Fruit fly (Drosophila melanogaster) whole organism, embryonic: Measurements from ENCODE around the gene Desat1.

Source experiments
- Ada2b ChIP-seq: fragments of 200-800 bp; sonication (Bioruptor generic); IDR thresholded peaks from 2 replicates; pipeline ENCODE4 v1.3.6; 2022; ENCODE audit warnings: missing biosample characterization, missing genetic modification characterization
- Awh ChIP-seq: fragments of 200-800 bp; sonication (Bioruptor generic); IDR thresholded peaks from 2 replicates; pipeline ENCODE4, ENCODE4 v1.3.6; 2022; ENCODE audit warnings: missing biosample characterization, missing genetic modification characterization
- BtbVII ChIP-seq: fragments of 200-800 bp; sonication (Bioruptor generic); optimal IDR thresholded peaks from 3 replicates; lab custom pipeline; 2017; ENCODE audit warnings: missing biosample characterization, mild to moderate bottlenecking, missing genetic modification characterization
- Bteb2 ChIP-seq: fragments of 200-800 bp; sonication (Bioruptor generic); optimal IDR thresholded peaks from 2 replicates; lab custom pipeline; 2016; ENCODE audit warnings: missing biosample characterization, missing genetic modification characterization
- CG12391 ChIP-seq: fragments of 200-800 bp; sonication (Bioruptor generic); optimal IDR thresholded peaks from 3 replicates; lab custom pipeline; 2018; ENCODE audit warnings: missing biosample characterization, mild to moderate bottlenecking, missing genetic modification characterization, moderate library complexity
- CG13775 ChIP-seq: fragments of 200-800 bp; sonication (Bioruptor generic); optimal IDR thresholded peaks from 3 replicates; lab custom pipeline; 2017; ENCODE audit warnings: missing biosample characterization, mild to moderate bottlenecking, missing genetic modification characterization
- CG14014 ChIP-seq: fragments of 200-800 bp; sonication (Bioruptor generic); IDR thresholded peaks from 2 replicates; pipeline ENCODE4 v1.3.6; 2022; ENCODE audit warnings: missing biosample characterization, missing genetic modification characterization
- CG1602 ChIP-seq: fragments of 200-800 bp; sonication (Bioruptor generic); optimal IDR thresholded peaks from 3 replicates; lab custom pipeline; 2016; ENCODE audit warnings: missing biosample characterization, missing genetic modification characterization
- CG17186 ChIP-seq: fragments of 200-800 bp; sonication (Bioruptor generic); optimal IDR thresholded peaks from 3 replicates; lab custom pipeline; 2017; ENCODE audit warnings: missing biosample characterization, missing genetic modification reagents, missing genetic modification characterization
- CG18262 ChIP-seq: fragments of 200-800 bp; optimal IDR thresholded peaks from 3 replicates; lab custom pipeline; 2019; ENCODE audit warnings: missing biosample characterization, mild to moderate bottlenecking, missing genetic modification characterization, moderate library complexity
- CG2678 ChIP-seq: fragments of 200-800 bp; sonication (Bioruptor generic); optimal IDR thresholded peaks from 3 replicates; lab custom pipeline; 2019; ENCODE audit warnings: missing biosample characterization, mild to moderate bottlenecking, missing genetic modification characterization, moderate library complexity
- CG2889 ChIP-seq: fragments of 200-800 bp; sonication (Bioruptor generic); IDR thresholded peaks from 3 replicates; pipeline ENCODE4 v1.3.6; 2022; ENCODE audit warnings: missing biosample characterization, missing genetic modification characterization
- CG34422 ChIP-seq: fragments of 200-800 bp; sonication (Bioruptor generic); IDR thresholded peaks from 3 replicates; pipeline ENCODE4 v1.3.6; 2022; ENCODE audit warnings: missing biosample characterization, missing genetic modification characterization
- CG3726 ChIP-seq: fragments of 200-800 bp; sonication (Bioruptor generic); IDR thresholded peaks from 3 replicates; pipeline ENCODE4, ENCODE4 v1.3.6; 2022; ENCODE audit warnings: missing biosample characterization, missing genetic modification characterization
- CG3847 ChIP-seq: fragments of 200-800 bp; sonication (Bioruptor generic); IDR thresholded peaks from 2 replicates; pipeline ENCODE4 v1.3.6; 2022; ENCODE audit warnings: missing biosample characterization, missing genetic modification characterization
- CG4424 ChIP-seq: fragments of 200-800 bp; sonication (Bioruptor generic); optimal IDR thresholded peaks from 3 replicates; lab custom pipeline; 2016; ENCODE audit warnings: missing biosample characterization, missing genetic modification characterization
- CG7745 ChIP-seq: fragments of 200-800 bp; sonication (Bioruptor generic); optimal IDR thresholded peaks from 2 replicates; lab custom pipeline; 2018; ENCODE audit warnings: missing biosample characterization, mild to moderate bottlenecking, missing genetic modification characterization, moderate library complexity
- CG7786 ChIP-seq: fragments of 200-800 bp; sonication (Bioruptor generic); optimal IDR thresholded peaks from 2 replicates; lab custom pipeline; 2016; ENCODE audit warnings: missing biosample characterization, missing genetic modification characterization
- CG8478 ChIP-seq: fragments of >200 bp; optimal IDR thresholded peaks from 2 replicates; lab custom pipeline; 2018
- CG9609 ChIP-seq: fragments of 200-800 bp; sonication (Bioruptor generic); optimal IDR thresholded peaks from 3 replicates; lab custom pipeline; 2016; ENCODE audit warnings: missing biosample characterization, missing genetic modification characterization
- CG9932 ChIP-seq: fragments of 200-800 bp; sonication (Bioruptor generic); IDR thresholded peaks from 2 replicates; pipeline ENCODE4 v1.3.6; 2022; ENCODE audit warnings: missing biosample characterization, missing genetic modification characterization
- CHES-1-like ChIP-seq: fragments of 200-800 bp; sonication (Bioruptor generic); optimal IDR thresholded peaks from 2 replicates; lab custom pipeline; 2016; ENCODE audit warnings: missing biosample characterization, missing genetic modification characterization
- CoRest ChIP-seq: fragments of 200-800 bp; sonication (Bioruptor generic); optimal IDR thresholded peaks from 3 replicates; lab custom pipeline; 2018; ENCODE audit warnings: missing biosample characterization, mild to moderate bottlenecking, missing genetic modification characterization, moderate library complexity
- Hr78 ChIP-seq, 2 experiments: fragments of 200-800 bp in 1 of 2; fragments of >200 bp in 1 of 2; sonication (Bioruptor generic) in 1 of 2; optimal IDR thresholded peaks; 2 replicates each; lab custom pipeline; 2017 to 2019; ENCODE audit warnings: missing biosample characterization in 2 of 2, missing genetic modification characterization in 2 of 2, mild to moderate bottlenecking in 1 of 2, moderate library complexity in 1 of 2
- Lim3 ChIP-seq: fragments of 200-800 bp; sonication (Bioruptor generic); IDR thresholded peaks from 2 replicates; pipeline ENCODE4 v1.3.6; 2022; ENCODE audit warnings: missing biosample characterization, missing genetic modification characterization
- MTF-1 ChIP-seq: fragments of 200-800 bp; sonication (Bioruptor generic); optimal IDR thresholded peaks from 2 replicates; lab custom pipeline; 2018; ENCODE audit warnings: missing biosample characterization, mild to moderate bottlenecking, missing genetic modification characterization, borderline replicate concordance
- Med ChIP-seq: fragments of 200-800 bp; sonication (Bioruptor generic); peaks from one replicate; lab custom pipeline; 2016; ENCODE audit warnings: missing biosample characterization, missing genetic modification characterization, mild to moderate bottlenecking, inconsistent platforms, moderate library complexity
- Rfx ChIP-seq: fragments of 200-800 bp; sonication (Bioruptor generic); IDR thresholded peaks from 2 replicates; pipeline ENCODE4 v1.3.6; 2022; ENCODE audit warnings: missing biosample characterization, missing genetic modification characterization
- Tbp ChIP-seq: fragments of >200 bp; optimal IDR thresholded peaks from 2 replicates; lab custom pipeline; 2018; ENCODE audit warnings: missing biosample characterization, missing genetic modification characterization
- Vsx1 ChIP-seq: fragments of 200-800 bp; sonication (Bioruptor generic); optimal IDR thresholded peaks from 2 replicates; lab custom pipeline; 2017; ENCODE audit warnings: missing biosample characterization, mild to moderate bottlenecking, missing genetic modification characterization, missing genetic modification reagents
- aop ChIP-seq: fragments of 200-800 bp; sonication (Bioruptor generic); IDR thresholded peaks from 2 replicates; pipeline ENCODE4 v1.3.6; 2022; ENCODE audit warnings: missing biosample characterization, missing genetic modification characterization
- ato ChIP-seq: fragments of 200-800 bp; sonication (Bioruptor generic); IDR thresholded peaks from 2 replicates; pipeline ENCODE4 v1.3.6; 2022; ENCODE audit warnings: missing biosample characterization, missing genetic modification characterization; ENCODE audit not compliant: partially characterized antibody
- dimm ChIP-seq: fragments of 200-800 bp; sonication (Bioruptor generic); IDR thresholded peaks from 2 replicates; pipeline ENCODE4 v1.3.6; 2022; ENCODE audit warnings: missing biosample characterization, missing genetic modification characterization
- disco-r ChIP-seq: fragments of 200-800 bp; sonication (Bioruptor generic); optimal IDR thresholded peaks from 2 replicates; lab custom pipeline; 2016; ENCODE audit warnings: missing biosample characterization, missing genetic modification characterization
- ems ChIP-seq: fragments of 200-800 bp; sonication (Bioruptor generic); optimal IDR thresholded peaks from 3 replicates; lab custom pipeline; 2016; ENCODE audit warnings: missing biosample characterization, missing genetic modification characterization
- eyg ChIP-seq: fragments of 200-800 bp; sonication (Bioruptor generic); optimal IDR thresholded peaks from 3 replicates; lab custom pipeline; 2016; ENCODE audit warnings: missing biosample characterization, missing genetic modification characterization
- her ChIP-seq: fragments of 200-800 bp; sonication (Bioruptor generic); optimal IDR thresholded peaks from 2 replicates; lab custom pipeline; 2016; ENCODE audit warnings: missing biosample characterization, missing genetic modification characterization
- insv ChIP-seq, 2 experiments: fragments of 200-800 bp; sonication (Bioruptor generic); optimal IDR thresholded peaks; 3 replicates each; lab custom pipeline; 2016 to 2018; ENCODE audit warnings: missing biosample characterization in 2 of 2, missing genetic modification characterization in 2 of 2
- kah ChIP-seq: fragments of 200-800 bp; sonication (Bioruptor generic); optimal IDR thresholded peaks from 2 replicates; lab custom pipeline; 2018; ENCODE audit warnings: missing biosample characterization, mild to moderate bottlenecking, missing genetic modification characterization
- lola ChIP-seq, 3 experiments: fragments of >200 bp in 2 of 3; fragments of 200-800 bp in 1 of 3; sonication (Bioruptor generic) in 1 of 3; optimal IDR thresholded peaks; 2 replicates each; lab custom pipeline; 2017 to 2019; ENCODE audit warnings: missing biosample characterization in 3 of 3, missing genetic modification characterization in 3 of 3, mild to moderate bottlenecking in 1 of 3, moderate library complexity in 1 of 3
- onecut ChIP-seq: fragments of 200-800 bp; sonication (Bioruptor generic); IDR thresholded peaks from 2 replicates; pipeline ENCODE4 v1.3.6; 2022; ENCODE audit warnings: missing biosample characterization, missing genetic modification characterization
- pnt ChIP-seq: fragments of 200-800 bp; sonication (Bioruptor generic); optimal IDR thresholded peaks from 3 replicates; lab custom pipeline; 2016; ENCODE audit warnings: missing biosample characterization, missing genetic modification characterization
- pros ChIP-seq: fragments of 200-800 bp; sonication (Bioruptor generic); optimal IDR thresholded peaks from 3 replicates; lab custom pipeline; 2019; ENCODE audit warnings: missing biosample characterization, mild to moderate bottlenecking, missing genetic modification characterization, moderate library complexity
- sob ChIP-seq: fragments of 200-800 bp; sonication (Bioruptor generic); IDR thresholded peaks from 2 replicates; pipeline ENCODE4 v1.3.6; 2022; ENCODE audit warnings: missing biosample characterization, missing genetic modification characterization
- sr ChIP-seq: fragments of 200-800 bp; sonication (Bioruptor generic); IDR thresholded peaks from 3 replicates; pipeline ENCODE4 v1.3.6; 2022; ENCODE audit warnings: missing biosample characterization, missing genetic modification characterization
- tap ChIP-seq: fragments of 200-800 bp; optimal IDR thresholded peaks from 3 replicates; lab custom pipeline; 2019; ENCODE audit warnings: missing biosample characterization, mild to moderate bottlenecking, missing genetic modification characterization, moderate library complexity
- tna ChIP-seq: fragments of 200-800 bp; sonication (Bioruptor generic); IDR thresholded peaks from 2 replicates; pipeline ENCODE4 v1.3.6; 2022; ENCODE audit warnings: missing biosample characterization, missing genetic modification characterization; ENCODE audit not compliant: partially characterized antibody
- toy ChIP-seq: fragments of 200-800 bp; sonication (Bioruptor generic); IDR thresholded peaks from 2 replicates; pipeline ENCODE4 v1.3.6; 2022; ENCODE audit warnings: missing biosample characterization, missing genetic modification characterization
- usp ChIP-seq: fragments of >200 bp; optimal IDR thresholded peaks from 2 replicates; lab custom pipeline; 2017; ENCODE audit warnings: missing biosample characterization, missing genetic modification characterization
- zen ChIP-seq: fragments of 200-800 bp; sonication (Bioruptor generic); optimal IDR thresholded peaks from 3 replicates; lab custom pipeline; 2018; ENCODE audit warnings: missing biosample characterization, mild to moderate bottlenecking, missing genetic modification characterization, moderate library complexity
- zf30C ChIP-seq: fragments of 200-800 bp; sonication (Bioruptor generic); optimal IDR thresholded peaks from 3 replicates; lab custom pipeline; 2018; ENCODE audit warnings: missing biosample characterization, mild to moderate bottlenecking, missing genetic modification characterization
- zfh2 ChIP-seq: fragments of 200-800 bp; sonication (Bioruptor generic); optimal IDR thresholded peaks from 2 replicates; lab custom pipeline; 2016; ENCODE audit warnings: missing biosample characterization, missing genetic modification characterization

Gene Desat1

DNA sequence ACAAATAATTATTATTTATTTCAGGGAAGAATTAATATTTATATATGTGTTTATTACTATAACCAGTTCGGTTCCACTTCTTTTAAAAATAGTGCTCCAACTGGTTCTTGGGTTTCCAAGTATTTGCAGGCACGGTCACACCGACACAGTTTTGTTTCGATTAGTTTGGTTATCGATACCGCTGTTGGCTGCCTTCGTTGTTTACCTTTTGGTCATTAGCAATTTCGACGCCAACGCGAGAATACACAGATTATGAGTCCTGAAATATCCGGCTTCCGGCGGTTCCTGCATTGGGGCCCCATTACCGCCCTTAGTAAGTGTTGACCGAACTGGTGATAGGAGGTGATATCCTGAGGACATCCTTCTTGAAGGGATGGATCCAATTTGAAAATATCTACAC lies 31.2 kb upstream of the Desat1 start, which contains the start of gene CG5196:
Gene CG5196, plus strand, starts transcription at position 157 of the 400 bp plus-strand sequence.
- TF ChIP-seq tap (no peak), aop (GFP tag; lab: Robert Waterston, UW) (no peak), CG2889 (GFP tag; lab: Robert Waterston, UW) (no peak), Med (peak; percentile 49), BtbVII (no peak), CG9609 (GFP tag; lab: Kevin White, UChicago) (no peak), onecut (no peak), dimm (GFP tag; lab: Robert Waterston, UW) (no peak), insv (GFP tag; optimal IDR thresholded peaks at IDR 0.05; lab: Kevin White, UChicago) (peak in 1 of 2 experiments; percentile 53), sob (GFP tag; lab: Robert Waterston, UW) (peak; percentile 20; the same call in 1 of the 2 replicates), CG2678 (no peak), toy (GFP tag; lab: Robert Waterston, UW) (no peak), ato (GFP tag; lab: Robert Waterston, UW) (peak; percentile 57; the same call in 1 of the 2 replicates), sr (GFP tag; lab: Robert Waterston, UW) (no peak), CG34422 (GFP tag; lab: Robert Waterston, UW) (peak; percentile 84; the same call in 2 of the 3 replicates), zfh2 (GFP tag; lab: Kevin White, UChicago) (no peak), CG14014 (no peak; the same call in 1 of the 2 replicates), CG12391 (tag; lab: Kevin White, UChicago) (peak; percentile 35), Rfx (GFP tag; lab: Robert Waterston, UW) (peak; percentile 26; the same call in 1 of the 2 replicates), Bteb2 (GFP tag; lab: Kevin White, UChicago) (no peak), ems (GFP tag; lab: Kevin White, UChicago) (no peak), CG8478 (no peak), pros (GFP tag; lab: Kevin White, UChicago) (no peak), Lim3 (GFP tag; lab: Robert Waterston, UW) (no peak), CG9932 (no peak), CG7786 (GFP tag; lab: Kevin White, UChicago) (no peak), zen (peak; percentile 89), CG17186 (peak; percentile 49), zf30C (GFP tag; lab: Kevin White, UChicago) (no peak), her (peak; percentile 13), CG18262 (tag; lab: Kevin White, UChicago) (no peak), pnt (GFP tag; lab: Kevin White, UChicago) (no peak), disco-r (GFP tag; lab: Kevin White, UChicago) (no peak), eyg (GFP tag; lab: Kevin White, UChicago) (no peak), CHES-1-like (peak; percentile 40), Hr78 (GFP tag; optimal IDR thresholded peaks at IDR 0.05; lab: Kevin White, UChicago) (no peak), CG3847 (GFP tag; lab: Robert Waterston, UW) (no peak; the same call in 1 of the 2 replicates), kah (GFP tag; lab: Kevin White, UChicago) (peak; percentile 17), CG3726 (GFP tag; lab: Robert Waterston, UW) (no peak; the same call in 2 of the 3 replicates), CG13775 (GFP tag; lab: Kevin White, UChicago) (no peak), MTF-1 (no peak), CG1602 (no peak), CoRest (tag; lab: Kevin White, UChicago) (peak; percentile 5), CG4424 (GFP tag; lab: Kevin White, UChicago) (no peak), lola (GFP tag; optimal IDR thresholded peaks at IDR 0.05; lab: Kevin White, UChicago) (no peak), usp (GFP tag; lab: Kevin White, UChicago) (no peak), CG7745 (no peak), Awh (GFP tag; lab: Robert Waterston, UW) (no peak), Vsx1 (GFP tag; lab: Kevin White, UChicago) (peak; percentile 31), Tbp (no peak), Ada2b (no peak), tna (GFP tag; lab: Robert Waterston, UW) (peak; percentile 52)
